Worm (Caenorhabditis elegans) whole organism, L3 larva: ENCODE measurements around the gene Y43F4A.4.

Experiments
- R02D3.7 ChIP-seq: fragments of 150-350 bp; optimal IDR thresholded peaks from 2 replicates; lab custom pipeline; 2014; ENCODE audit warnings: missing biosample characterization, missing genetic modification characterization
- ceh-16 ChIP-seq: sonication (generic microtip); optimal IDR thresholded peaks from 2 replicates; lab custom pipeline; 2017; ENCODE audit warnings: missing biosample characterization, missing genetic modification characterization
- ceh-28 ChIP-seq: fragments of 150-350 bp; optimal IDR thresholded peaks from 2 replicates; lab custom pipeline; 2014; ENCODE audit warnings: missing biosample characterization, missing genetic modification reagents, missing genetic modification characterization
- egl-5 ChIP-seq: fragments of 150-350 bp; optimal IDR thresholded peaks from 2 replicates; lab custom pipeline; 2017; ENCODE audit warnings: missing biosample characterization, missing genetic modification reagents, missing genetic modification characterization, inconsistent platforms
- elt-1 ChIP-seq: fragments of 150-350 bp; optimal IDR thresholded peaks from 2 replicates; lab custom pipeline; 2014; ENCODE audit warnings: missing biosample characterization, missing genetic modification characterization
- elt-2 ChIP-seq: sonication (generic microtip); optimal IDR thresholded peaks from 2 replicates; lab custom pipeline; 2016; ENCODE audit warnings: missing genetic modification reagents, mild to moderate bottlenecking, missing genetic modification characterization, missing compliant biosample characterization
- eor-1 ChIP-seq, 2 experiments: fragments of 150-350 bp; optimal IDR thresholded peaks; 2 replicates each; lab custom pipeline; 2014 to 2018; ENCODE audit warnings: missing biosample characterization in 2 of 2, missing genetic modification characterization in 2 of 2
- fkh-10 ChIP-seq: sonication (generic microtip); optimal IDR thresholded peaks from 2 replicates; lab custom pipeline; 2017; ENCODE audit warnings: missing biosample characterization, missing genetic modification reagents, missing genetic modification characterization
- fkh-2 ChIP-seq: fragments of 150-350 bp; optimal IDR thresholded peaks from 2 replicates; lab custom pipeline; 2014; ENCODE audit warnings: missing biosample characterization, missing genetic modification reagents, missing genetic modification characterization
- fos-1 ChIP-seq: fragments of 150-350 bp; optimal IDR thresholded peaks from 2 replicates; lab custom pipeline; 2014; ENCODE audit warnings: missing biosample characterization, missing genetic modification characterization
- lin-39 ChIP-seq: fragments of 150-350 bp; optimal IDR thresholded peaks from 2 replicates; lab custom pipeline; 2018; ENCODE audit warnings: missing biosample characterization, missing genetic modification reagents, missing genetic modification characterization
- lsy-12 ChIP-seq: sonication (generic microtip); optimal IDR thresholded peaks from 2 replicates; lab custom pipeline; 2016; ENCODE audit warnings: mild to moderate bottlenecking, missing genetic modification characterization, missing compliant biosample characterization
- mdl-1 ChIP-seq: fragments of 150-350 bp; optimal IDR thresholded peaks from 2 replicates; lab custom pipeline; 2014; ENCODE audit warnings: missing biosample characterization, missing genetic modification characterization
- nfya-1 ChIP-seq: sonication (generic microtip); optimal IDR thresholded peaks from 2 replicates; lab custom pipeline; 2017; ENCODE audit warnings: missing genetic modification characterization, mild to moderate bottlenecking, missing compliant biosample characterization, antibody characterized with exemption, moderate library complexity; ENCODE audit not compliant: insufficient read depth
- nhr-11 ChIP-seq: fragments of 150-350 bp; optimal IDR thresholded peaks from 2 replicates; lab custom pipeline; 2014; ENCODE audit warnings: missing biosample characterization, missing genetic modification characterization
- nhr-12 ChIP-seq: fragments of 150-350 bp; optimal IDR thresholded peaks from 2 replicates; lab custom pipeline; 2014; ENCODE audit warnings: missing biosample characterization, missing genetic modification characterization
- nhr-25 ChIP-seq: sonication (generic microtip); optimal IDR thresholded peaks from 2 replicates; lab custom pipeline; 2017; ENCODE audit warnings: missing biosample characterization, missing genetic modification characterization
- nhr-43 ChIP-seq: sonication (generic microtip); optimal IDR thresholded peaks from 2 replicates; lab custom pipeline; 2016; ENCODE audit warnings: mild to moderate bottlenecking, missing genetic modification characterization, missing compliant biosample characterization; ENCODE audit not compliant: poor library complexity, severe bottlenecking
- nhr-77 ChIP-seq: fragments of 150-350 bp; optimal IDR thresholded peaks from 2 replicates; lab custom pipeline; 2014; ENCODE audit warnings: missing biosample characterization, missing genetic modification characterization
- pha-4 ChIP-seq: fragments of 150-350 bp; optimal IDR thresholded peaks from 2 replicates; lab custom pipeline; 2014; ENCODE audit warnings: missing biosample characterization, missing genetic modification reagents, missing genetic modification characterization
- snpc-4 ChIP-seq: fragments of 150-350 bp; optimal IDR thresholded peaks from 2 replicates; lab custom pipeline; 2014; ENCODE audit warnings: missing biosample characterization, missing genetic modification characterization
- unc-39 ChIP-seq: sonication (generic microtip); optimal IDR thresholded peaks from 4 replicates; lab custom pipeline; 2017; ENCODE audit warnings: missing biosample characterization, missing genetic modification characterization

Y43F4A.4 gene

DNA sequence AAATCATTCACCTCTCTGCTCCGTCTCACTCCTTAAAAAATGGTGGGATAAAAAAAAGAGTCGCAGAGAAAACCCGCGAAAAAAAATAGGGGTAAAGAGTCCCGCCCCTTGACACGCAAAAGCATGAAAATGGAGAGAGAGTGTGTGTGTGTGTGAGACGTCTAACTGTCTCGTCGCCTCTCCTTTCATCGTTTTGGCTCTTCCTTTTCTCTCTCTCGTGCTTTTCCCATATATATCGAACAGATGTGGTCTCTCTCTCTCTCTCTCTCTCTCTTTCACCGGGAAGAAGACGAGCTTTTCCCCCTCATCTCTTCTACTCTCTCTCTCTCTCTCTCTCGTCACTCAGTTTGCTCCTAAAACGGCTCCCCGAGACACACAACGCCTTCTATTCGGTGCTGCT is 30.4 kb downstream of the Y43F4A.4 start (continued):
- TF ChIP-seq nhr-25 (tag; lab: Kevin White, UChicago), result no peak
- TF ChIP-seq ceh-28 (tag; lab: Kevin White, UChicago), result peak; percentile 55
- no peak for TF ChIP-seq fos-1

DNA sequence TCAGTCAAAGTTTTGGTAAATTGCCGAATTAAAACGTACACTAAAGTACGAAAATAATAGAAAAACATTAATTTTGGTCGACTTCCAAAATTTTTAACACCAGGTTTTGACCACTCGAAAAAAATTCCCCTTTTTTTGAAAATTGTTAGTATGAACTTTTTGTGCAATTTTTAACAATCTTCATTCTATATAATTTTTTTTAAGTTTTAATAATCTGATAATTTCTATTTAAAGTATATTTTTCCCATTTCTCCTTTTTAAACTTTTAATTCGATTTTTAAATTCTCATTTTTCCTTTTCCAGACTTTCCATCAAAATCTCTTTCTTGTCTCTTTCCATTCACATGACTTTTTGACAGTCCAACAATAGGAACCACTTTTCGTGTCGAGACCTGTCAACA is 31.6 kb downstream of the Y43F4A.4 start, which contains the start of gene unc-64:
TSS of gene unc-64 (plus strand) at position 301 of the 400 bp plus-strand sequence.
- TF ChIP-seq elt-2 (tag; lab: Kevin White, UChicago), result no peak
- no peak for TF ChIP-seq nhr-77 (tag; lab: Kevin White, UChicago)
- TF ChIP-seq lsy-12 (tag; lab: Kevin White, UChicago), result no peak
- TF ChIP-seq lin-39, result no peak

ce11 chrIII:13277881-13278500 is 32.6 kb downstream of the Y43F4A.4 start:
- TF ChIP-seq R02D3.7 (no peak), elt-2 (tag; lab: Kevin White, UChicago) (no peak), fkh-10 (GFP tag; lab: Kevin White, UChicago) (peak; percentile 9), nfya-1 (tag; lab: Kevin White, UChicago) (peak; percentile 39), ceh-16 (tag; lab: Kevin White, UChicago) (no peak)

ce11 chrIII:13285421-13285820 is 40.0 kb downstream of the Y43F4A.4 start, which contains the start of gene F56A8.8:
F56A8.8 (plus strand) TSS chrIII:13285721.
- no peak for TF ChIP-seq ceh-16 (tag; lab: Kevin White, UChicago)
- no peak for TF ChIP-seq ceh-28 (tag; lab: Kevin White, UChicago)
- no peak for TF ChIP-seq pha-4 (tag; lab: Kevin White, UChicago)
- TF ChIP-seq eor-1 (tag; optimal IDR thresholded peaks at IDR 0.05; lab: Kevin White, UChicago), result no peak
- TF ChIP-seq elt-2 (tag; lab: Kevin White, UChicago), result no peak
- TF ChIP-seq egl-5, result no peak
- no peak for TF ChIP-seq R02D3.7
- no peak for TF ChIP-seq fkh-2
- no peak for TF ChIP-seq snpc-4 (tag; lab: Kevin White, UChicago)
- TF ChIP-seq nhr-11 (tag; lab: Kevin White, UChicago), result no peak
- no peak for TF ChIP-seq nhr-77 (tag; lab: Kevin White, UChicago)
- no peak for TF ChIP-seq mdl-1 (tag; lab: Kevin White, UChicago)
- TF ChIP-seq nhr-43, result no peak
- no peak for TF ChIP-seq unc-39 (tag; lab: Kevin White, UChicago)
- TF ChIP-seq elt-1 (tag; lab: Kevin White, UChicago), result no peak
- TF ChIP-seq nhr-12, result no peak
- no peak for TF ChIP-seq nhr-25 (tag; lab: Kevin White, UChicago)
- no peak for TF ChIP-seq lin-39
- no peak for TF ChIP-seq lsy-12 (tag; lab: Kevin White, UChicago)
- TF ChIP-seq, all 47 proteins: peak for 0

DNA sequence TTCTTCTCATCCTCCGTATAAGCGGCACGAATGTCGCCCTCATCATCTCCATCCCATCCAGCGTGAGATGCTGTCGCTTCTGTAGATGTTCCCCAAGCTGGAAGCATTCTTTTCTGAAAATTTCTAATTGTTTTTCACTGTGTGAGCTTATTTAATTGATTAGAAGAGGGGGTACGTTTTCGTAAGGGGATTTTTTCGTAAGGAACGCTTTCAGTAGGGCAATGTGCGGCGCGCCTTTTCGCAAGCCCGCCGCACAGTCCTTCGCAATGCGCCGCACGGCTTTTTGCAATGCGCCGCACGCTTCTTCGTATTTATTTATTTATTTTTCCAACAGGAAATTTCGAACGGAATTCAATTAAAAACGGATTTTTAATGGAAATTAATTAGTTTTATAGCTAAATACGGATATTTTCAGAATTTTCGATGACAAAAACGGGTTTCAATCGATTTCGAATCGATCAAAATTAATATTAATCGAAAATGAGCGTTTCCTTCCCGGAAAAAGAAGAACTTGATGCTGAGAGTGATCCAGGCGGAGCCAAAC is 47.7 kb downstream of the Y43F4A.4 start, which contains the start of gene set-25:
TSS of gene set-25 (minus strand) at position 120 of the 544 bp plus-strand sequence.
- TF ChIP-seq elt-2 (tag; lab: Kevin White, UChicago) (peak; percentile 11), ceh-28 (tag; lab: Kevin White, UChicago) (peak; percentile 10), lin-39 (peak; percentile 5)
